Worm (Caenorhabditis elegans) whole organism, L3 larva: ENCODE data around the gene hmp-1.

Experiments used
- R02D3.7 ChIP-seq: fragments of 150-350 bp; optimal IDR thresholded peaks from 2 replicates; lab custom pipeline; 2014; ENCODE audit warnings: missing biosample characterization, missing genetic modification characterization
- ZK546.5 ChIP-seq: sonication (generic microtip); optimal IDR thresholded peaks from 2 replicates; lab custom pipeline; 2017; ENCODE audit warnings: missing biosample characterization, missing genetic modification characterization
- aly-2 ChIP-seq: fragments of 150-350 bp; optimal IDR thresholded peaks from 2 replicates; lab custom pipeline; 2014; ENCODE audit warnings: missing biosample characterization, missing genetic modification characterization
- ama-1 ChIP-seq: fragments of 150-350 bp; optimal IDR thresholded peaks from 2 replicates; lab custom pipeline; 2018
- ceh-16 ChIP-seq: sonication (generic microtip); optimal IDR thresholded peaks from 2 replicates; lab custom pipeline; 2017; ENCODE audit warnings: missing biosample characterization, missing genetic modification characterization
- ceh-28 ChIP-seq: fragments of 150-350 bp; optimal IDR thresholded peaks from 2 replicates; lab custom pipeline; 2014; ENCODE audit warnings: missing biosample characterization, missing genetic modification reagents, missing genetic modification characterization
- ceh-82 ChIP-seq: fragments of 150-350 bp; optimal IDR thresholded peaks from 2 replicates; lab custom pipeline; 2014; ENCODE audit warnings: missing biosample characterization, missing genetic modification characterization
- ceh-9 ChIP-seq: sonication (generic microtip); optimal IDR thresholded peaks from 2 replicates; lab custom pipeline; 2018; ENCODE audit warnings: missing biosample characterization, missing genetic modification characterization
- daf-12 ChIP-seq: fragments of 150-350 bp; optimal IDR thresholded peaks from 2 replicates; lab custom pipeline; 2014; ENCODE audit warnings: missing biosample characterization, missing genetic modification reagents, missing genetic modification characterization
- egl-27 ChIP-seq: sonication (generic microtip); optimal IDR thresholded peaks from 4 replicates; lab custom pipeline; 2017; ENCODE audit warnings: missing biosample characterization, missing genetic modification reagents, missing genetic modification characterization
- egl-5 ChIP-seq: fragments of 150-350 bp; optimal IDR thresholded peaks from 2 replicates; lab custom pipeline; 2017; ENCODE audit warnings: missing biosample characterization, missing genetic modification reagents, missing genetic modification characterization, inconsistent platforms
- elt-1 ChIP-seq: fragments of 150-350 bp; optimal IDR thresholded peaks from 2 replicates; lab custom pipeline; 2014; ENCODE audit warnings: missing biosample characterization, missing genetic modification characterization
- elt-2 ChIP-seq: sonication (generic microtip); optimal IDR thresholded peaks from 2 replicates; lab custom pipeline; 2016; ENCODE audit warnings: missing genetic modification reagents, mild to moderate bottlenecking, missing genetic modification characterization, missing compliant biosample characterization
- elt-3 ChIP-seq, 3 experiments: fragments of 150-350 bp in 1 of 3; sonication (generic microtip) in 2 of 3; optimal IDR thresholded peaks; 2 replicates in 2 of 3; 4 replicates in 1 of 3; lab custom pipeline; 2014 to 2017; ENCODE audit warnings: missing biosample characterization in 3 of 3, missing genetic modification characterization in 3 of 3
- eor-1 ChIP-seq, 2 experiments: fragments of 150-350 bp; optimal IDR thresholded peaks; 2 replicates each; lab custom pipeline; 2014 to 2018; ENCODE audit warnings: missing biosample characterization in 2 of 2, missing genetic modification characterization in 2 of 2
- fkh-10 ChIP-seq: sonication (generic microtip); optimal IDR thresholded peaks from 2 replicates; lab custom pipeline; 2017; ENCODE audit warnings: missing biosample characterization, missing genetic modification reagents, missing genetic modification characterization
- fkh-2 ChIP-seq: fragments of 150-350 bp; optimal IDR thresholded peaks from 2 replicates; lab custom pipeline; 2014; ENCODE audit warnings: missing biosample characterization, missing genetic modification reagents, missing genetic modification characterization
- fos-1 ChIP-seq: fragments of 150-350 bp; optimal IDR thresholded peaks from 2 replicates; lab custom pipeline; 2014; ENCODE audit warnings: missing biosample characterization, missing genetic modification characterization
- hmg-11 ChIP-seq: sonication (generic microtip); optimal IDR thresholded peaks from 2 replicates; lab custom pipeline; 2016; ENCODE audit warnings: missing genetic modification characterization, missing compliant biosample characterization
- jun-1 ChIP-seq: fragments of 150-350 bp; optimal IDR thresholded peaks from 2 replicates; lab custom pipeline; 2014; ENCODE audit warnings: missing biosample characterization, missing genetic modification reagents, missing genetic modification characterization
- lin-15B ChIP-seq: fragments of 150-350 bp; optimal IDR thresholded peaks from 2 replicates; lab custom pipeline; 2014; ENCODE audit warnings: missing biosample characterization, missing genetic modification characterization
- lin-39 ChIP-seq: fragments of 150-350 bp; optimal IDR thresholded peaks from 2 replicates; lab custom pipeline; 2018; ENCODE audit warnings: missing biosample characterization, missing genetic modification reagents, missing genetic modification characterization
- lsy-12 ChIP-seq: sonication (generic microtip); optimal IDR thresholded peaks from 2 replicates; lab custom pipeline; 2016; ENCODE audit warnings: mild to moderate bottlenecking, missing genetic modification characterization, missing compliant biosample characterization
- mdl-1 ChIP-seq: fragments of 150-350 bp; optimal IDR thresholded peaks from 2 replicates; lab custom pipeline; 2014; ENCODE audit warnings: missing biosample characterization, missing genetic modification characterization
- mml-1 ChIP-seq: fragments of 150-350 bp; sonication (generic microtip); optimal IDR thresholded peaks from 3 replicates; lab custom pipeline; 2014; ENCODE audit warnings: missing biosample characterization, missing genetic modification characterization
- nfya-1 ChIP-seq: sonication (generic microtip); optimal IDR thresholded peaks from 2 replicates; lab custom pipeline; 2017; ENCODE audit warnings: missing genetic modification characterization, mild to moderate bottlenecking, missing compliant biosample characterization, antibody characterized with exemption, moderate library complexity; ENCODE audit not compliant: insufficient read depth
- nhr-11 ChIP-seq: fragments of 150-350 bp; optimal IDR thresholded peaks from 2 replicates; lab custom pipeline; 2014; ENCODE audit warnings: missing biosample characterization, missing genetic modification characterization
- nhr-12 ChIP-seq: fragments of 150-350 bp; optimal IDR thresholded peaks from 2 replicates; lab custom pipeline; 2014; ENCODE audit warnings: missing biosample characterization, missing genetic modification characterization
- nhr-23 ChIP-seq: fragments of 150-350 bp; optimal IDR thresholded peaks from 2 replicates; lab custom pipeline; 2014; ENCODE audit warnings: missing biosample characterization, missing genetic modification reagents, missing genetic modification characterization
- nhr-237 ChIP-seq: fragments of 150-350 bp; optimal IDR thresholded peaks from 2 replicates; lab custom pipeline; 2014; ENCODE audit warnings: missing biosample characterization, missing genetic modification characterization
- nhr-25 ChIP-seq: sonication (generic microtip); optimal IDR thresholded peaks from 2 replicates; lab custom pipeline; 2017; ENCODE audit warnings: missing biosample characterization, missing genetic modification characterization
- nhr-28 ChIP-seq: fragments of 150-350 bp; optimal IDR thresholded peaks from 2 replicates; lab custom pipeline; 2014; ENCODE audit warnings: missing biosample characterization, missing genetic modification characterization
- nhr-43 ChIP-seq: sonication (generic microtip); optimal IDR thresholded peaks from 2 replicates; lab custom pipeline; 2016; ENCODE audit warnings: mild to moderate bottlenecking, missing genetic modification characterization, missing compliant biosample characterization; ENCODE audit not compliant: poor library complexity, severe bottlenecking
- nhr-67 ChIP-seq: fragments of 150-350 bp; optimal IDR thresholded peaks from 2 replicates; lab custom pipeline; 2014; ENCODE audit warnings: missing biosample characterization, missing genetic modification characterization
- nhr-76 ChIP-seq: fragments of 150-350 bp; sonication (generic microtip); optimal IDR thresholded peaks from 5 replicates; lab custom pipeline; 2014; ENCODE audit warnings: missing biosample characterization, missing genetic modification characterization
- nhr-77 ChIP-seq: fragments of 150-350 bp; optimal IDR thresholded peaks from 2 replicates; lab custom pipeline; 2014; ENCODE audit warnings: missing biosample characterization, missing genetic modification characterization
- pha-4 ChIP-seq: fragments of 150-350 bp; optimal IDR thresholded peaks from 2 replicates; lab custom pipeline; 2014; ENCODE audit warnings: missing biosample characterization, missing genetic modification reagents, missing genetic modification characterization
- pqm-1 ChIP-seq: fragments of 150-350 bp; optimal IDR thresholded peaks from 2 replicates; lab custom pipeline; 2017; ENCODE audit warnings: missing biosample characterization, missing genetic modification characterization, inconsistent platforms
- sea-2 ChIP-seq: fragments of 150-350 bp; sonication (generic microtip); optimal IDR thresholded peaks from 4 replicates; lab custom pipeline; 2014; ENCODE audit warnings: missing biosample characterization, missing genetic modification reagents, missing genetic modification characterization
- skn-1 ChIP-seq: fragments of 150-350 bp; optimal IDR thresholded peaks from 2 replicates; lab custom pipeline; 2014; ENCODE audit warnings: missing biosample characterization, missing genetic modification characterization
- snpc-4 ChIP-seq: fragments of 150-350 bp; optimal IDR thresholded peaks from 2 replicates; lab custom pipeline; 2014; ENCODE audit warnings: missing biosample characterization, missing genetic modification characterization
- tbx-2 ChIP-seq: sonication (generic microtip); optimal IDR thresholded peaks from 2 replicates; lab custom pipeline; 2016; ENCODE audit warnings: mild to moderate bottlenecking, missing genetic modification characterization, missing compliant biosample characterization
- unc-39 ChIP-seq: sonication (generic microtip); optimal IDR thresholded peaks from 4 replicates; lab custom pipeline; 2017; ENCODE audit warnings: missing biosample characterization, missing genetic modification characterization
- unc-62 ChIP-seq: fragments of 150-350 bp; sonication (generic microtip); optimal IDR thresholded peaks from 4 replicates; lab custom pipeline; 2014; ENCODE audit warnings: missing biosample characterization, missing genetic modification reagents, missing genetic modification characterization
- zag-1 ChIP-seq: fragments of 150-350 bp; optimal IDR thresholded peaks from 2 replicates; lab custom pipeline; 2014; ENCODE audit warnings: missing biosample characterization, missing genetic modification characterization
- ztf-11 ChIP-seq: fragments of 150-350 bp; optimal IDR thresholded peaks from 2 replicates; lab custom pipeline; 2014; ENCODE audit warnings: missing biosample characterization, missing genetic modification characterization
- ztf-4 ChIP-seq: fragments of 150-350 bp; optimal IDR thresholded peaks from 2 replicates; lab custom pipeline; 2014; ENCODE audit warnings: missing biosample characterization, missing genetic modification characterization

The hmp-1 gene

DNA sequence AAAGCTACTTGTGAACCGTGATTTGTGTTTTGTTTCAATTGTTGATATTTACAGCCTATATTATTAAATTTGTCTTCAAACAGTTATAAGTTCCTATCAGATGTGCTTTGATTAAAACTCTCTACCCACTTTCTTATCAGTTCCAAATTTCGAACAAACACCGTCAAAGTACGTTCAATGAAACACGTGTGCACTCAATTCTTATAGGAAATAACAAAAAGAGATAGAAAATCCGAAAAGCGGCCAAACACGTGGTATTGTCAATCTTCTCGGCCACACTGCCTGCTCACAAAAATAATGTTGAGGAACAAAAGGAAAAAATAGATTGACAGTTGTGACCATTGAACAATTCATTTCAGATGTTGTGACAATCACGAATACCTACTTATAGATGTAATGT lies 40.3 kb downstream of the hmp-1 start:
- TF ChIP-seq fkh-10 (GFP tag; lab: Kevin White, UChicago) (no peak), snpc-4 (tag; lab: Kevin White, UChicago) (no peak), ZK546.5 (tag; lab: Kevin White, UChicago) (no peak), nfya-1 (tag; lab: Kevin White, UChicago) (peak; percentile 27), lsy-12 (tag; lab: Kevin White, UChicago) (no peak), ceh-28 (tag; lab: Kevin White, UChicago) (no peak), nhr-237 (tag; lab: Kevin White, UChicago) (no peak), unc-62 (GFP tag; lab: Kevin White, UChicago) (no peak), skn-1 (no peak), eor-1 (tag; optimal IDR thresholded peaks at IDR 0.05; lab: Kevin White, UChicago) (no peak), ztf-4 (tag; lab: Kevin White, UChicago) (no peak), egl-5 (tag; lab: Kevin White, UChicago) (no peak), nhr-43 (tag; lab: Kevin White, UChicago) (peak; percentile 68), sea-2 (no peak), egl-27 (no peak), nhr-67 (tag; lab: Kevin White, UChicago) (no peak), R02D3.7 (tag; lab: Kevin White, UChicago) (no peak), hmg-11 (tag; lab: Kevin White, UChicago) (no peak), nhr-77 (tag; lab: Kevin White, UChicago) (no peak), unc-39 (tag; lab: Kevin White, UChicago) (no peak), jun-1 (peak; percentile 93), fkh-2 (tag; lab: Kevin White, UChicago) (no peak), nhr-76 (tag; lab: Kevin White, UChicago) (no peak), ceh-16 (tag; lab: Kevin White, UChicago) (no peak), ama-1 (lab: Kevin White, UChicago) (peak; percentile 86), nhr-11 (tag; lab: Kevin White, UChicago) (no peak), nhr-23 (tag; lab: Kevin White, UChicago) (peak; percentile 59), mml-1 (tag; lab: Kevin White, UChicago) (no peak), ceh-82 (tag; lab: Kevin White, UChicago) (no peak), lin-15B (tag; lab: Kevin White, UChicago) (no peak), lin-39 (tag; lab: Kevin White, UChicago) (peak; percentile 2), nhr-28 (no peak), zag-1 (no peak), elt-3 (tag; optimal IDR thresholded peaks at IDR 0.05; lab: Kevin White, UChicago) (no peak), tbx-2 (tag; lab: Kevin White, UChicago) (no peak), mdl-1 (tag; lab: Kevin White, UChicago) (peak; percentile 47), nhr-25 (tag; lab: Kevin White, UChicago) (no peak), elt-2 (tag; lab: Kevin White, UChicago) (peak; percentile 85), elt-1 (tag; lab: Kevin White, UChicago) (no peak), nhr-12 (tag; lab: Kevin White, UChicago) (no peak), ceh-9 (no peak), daf-12 (tag; lab: Kevin White, UChicago) (no peak), fos-1 (no peak), ztf-11 (tag; lab: Kevin White, UChicago) (no peak), aly-2 (tag; lab: Kevin White, UChicago) (no peak), pha-4 (peak; percentile 85), pqm-1 (tag; lab: Kevin White, UChicago) (peak; percentile 91)
